Worm (Caenorhabditis elegans) whole organism, late embryonic: ENCODE measurements around the gene glb-7.

Source experiments
- K02D7.2 ChIP-seq: sonication (generic microtip); optimal IDR thresholded peaks from 2 replicates; lab custom pipeline; 2017; ENCODE audit warnings: mild to moderate bottlenecking, missing genetic modification characterization, missing compliant biosample characterization
- ceh-19 ChIP-seq: fragments of 200-800 bp; sonication (Bioruptor generic); optimal IDR thresholded peaks from 2 replicates; lab custom pipeline; 2018; ENCODE audit warnings: mild to moderate bottlenecking, missing genetic modification characterization, missing compliant biosample characterization
- ceh-31 ChIP-seq: sonication (generic microtip); optimal IDR thresholded peaks from 2 replicates; lab custom pipeline; 2016; ENCODE audit warnings: missing genetic modification characterization, missing compliant biosample characterization
- nhr-11 ChIP-seq: fragments of 150-350 bp; optimal IDR thresholded peaks from 2 replicates; lab custom pipeline; 2014; ENCODE audit warnings: missing biosample characterization, missing genetic modification characterization
- pax-1 ChIP-seq: fragments of 150-350 bp; optimal IDR thresholded peaks from 2 replicates; lab custom pipeline; 2014; ENCODE audit warnings: missing biosample characterization, missing genetic modification characterization
- pha-4 ChIP-seq: fragments of 150-350 bp; optimal IDR thresholded peaks from 2 replicates; lab custom pipeline; 2018; ENCODE audit warnings: missing biosample characterization, missing genetic modification reagents, missing genetic modification characterization
- sox-4 ChIP-seq: sonication (generic microtip); optimal IDR thresholded peaks from 2 replicates; lab custom pipeline; 2017; ENCODE audit warnings: mild to moderate bottlenecking, missing genetic modification characterization, inconsistent platforms, missing compliant biosample characterization

DNA sequence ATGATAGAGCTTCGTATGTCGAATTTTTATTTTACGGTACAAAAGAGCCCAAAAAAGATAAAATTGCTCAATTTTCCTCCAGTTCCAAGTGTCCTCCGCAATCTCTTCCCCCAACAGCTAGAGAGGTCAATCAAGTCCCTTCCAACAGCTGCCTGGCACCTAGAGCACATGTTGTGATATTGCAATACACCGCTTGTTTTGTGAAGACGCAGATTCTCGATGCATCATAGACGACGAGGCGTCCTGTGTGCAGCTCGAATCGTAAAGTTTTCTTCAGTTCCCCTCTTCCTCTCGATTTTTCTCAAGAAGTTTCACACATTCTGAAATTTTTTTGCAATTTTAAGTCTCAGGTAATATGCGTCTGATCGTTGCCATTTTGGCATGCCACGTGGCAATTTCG is 14.0 kb downstream of the glb-7 start, which contains the start of gene test-1:
- TF ChIP-seq nhr-11 (no peak), pax-1 (no peak), ceh-31 (no peak), pha-4 (tag; lab: Kevin White, UChicago) (no peak), sox-4 (tag; lab: Kevin White, UChicago) (no peak), ceh-19 (GFP tag; lab: Kevin White, UChicago) (no peak), K02D7.2 (no peak)
